Worm (Caenorhabditis elegans) whole organism, late embryonic: ENCODE data around the gene sphk-1.
A peak's percentile ranks its signal among the peaks of the same experiment; 100 is the strongest.

ENCODE experiments used
- ceh-34 ChIP-seq: sonication (generic microtip); optimal IDR thresholded peaks from 2 replicates; lab custom pipeline; 2016; ENCODE audit warnings: mild to moderate bottlenecking, missing genetic modification characterization, missing compliant biosample characterization
- lim-6 ChIP-seq: sonication (generic microtip); optimal IDR thresholded peaks from 2 replicates; lab custom pipeline; 2016; ENCODE audit warnings: missing genetic modification characterization, missing compliant biosample characterization
- pha-4 ChIP-seq: fragments of 150-350 bp; optimal IDR thresholded peaks from 2 replicates; lab custom pipeline; 2018; ENCODE audit warnings: missing biosample characterization, missing genetic modification reagents, missing genetic modification characterization
- pqm-1 ChIP-seq: sonication (generic microtip); optimal IDR thresholded peaks from 2 replicates; lab custom pipeline; 2016; ENCODE audit warnings: missing genetic modification characterization, missing compliant biosample characterization
- pros-1 ChIP-seq: fragments of 150-350 bp; optimal IDR thresholded peaks from 2 replicates; lab custom pipeline; 2014; ENCODE audit warnings: missing biosample characterization, missing genetic modification reagents, missing genetic modification characterization
- rnt-1 ChIP-seq: sonication (generic microtip); optimal IDR thresholded peaks from 2 replicates; lab custom pipeline; 2016; ENCODE audit warnings: missing genetic modification characterization, missing compliant biosample characterization
- sox-4 ChIP-seq: sonication (generic microtip); optimal IDR thresholded peaks from 2 replicates; lab custom pipeline; 2017; ENCODE audit warnings: mild to moderate bottlenecking, missing genetic modification characterization, inconsistent platforms, missing compliant biosample characterization
- tbx-2 ChIP-seq: sonication (generic microtip); optimal IDR thresholded peaks from 2 replicates; lab custom pipeline; 2016; ENCODE audit warnings: missing genetic modification characterization, missing compliant biosample characterization
- unc-42 ChIP-seq: sonication (generic microtip); optimal IDR thresholded peaks from 2 replicates; lab custom pipeline; 2016; ENCODE audit warnings: missing genotype, missing genetic modification characterization, missing compliant biosample characterization
- ztf-16 ChIP-seq: sonication (generic microtip); optimal IDR thresholded peaks from 2 replicates; lab custom pipeline; 2017; ENCODE audit warnings: missing genetic modification characterization, missing compliant biosample characterization

DNA sequence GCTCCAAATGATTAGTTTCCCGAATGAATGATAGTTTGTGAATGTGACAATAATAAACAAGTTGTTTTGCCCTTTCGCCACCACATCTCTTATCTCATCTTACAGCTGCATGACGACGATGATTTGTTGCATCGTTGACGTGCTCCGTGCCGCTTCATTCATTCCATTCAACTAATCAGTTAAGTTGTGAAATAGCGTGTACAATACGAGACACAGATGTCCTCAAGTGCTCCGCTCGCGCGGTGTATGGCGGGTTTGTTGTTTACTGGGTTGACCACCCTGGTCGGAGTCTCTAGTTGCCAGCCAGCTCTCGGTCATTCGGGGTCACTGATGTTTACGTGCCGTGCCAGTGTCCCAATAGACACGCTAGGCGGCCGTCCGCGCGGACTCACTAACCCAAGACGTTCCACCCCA lies 46.5 kb upstream of the sphk-1 start:
- TF ChIP-seq rnt-1 (tag; lab: Kevin White, UChicago): peak; percentile 14
- no peak for TF ChIP-seq sox-4 (tag; lab: Kevin White, UChicago)
- peak; percentile 52 for TF ChIP-seq tbx-2
- no peak for TF ChIP-seq pha-4 (tag; lab: Kevin White, UChicago)
- TF ChIP-seq pqm-1 (tag; lab: Kevin White, UChicago): no peak
- no peak for TF ChIP-seq lim-6 (tag; lab: Kevin White, UChicago)
- TF ChIP-seq ztf-16 (tag; lab: Kevin White, UChicago): no peak
- peak; percentile 60 for TF ChIP-seq unc-42
- no peak for TF ChIP-seq pros-1 (tag; lab: Kevin White, UChicago)
- peak; percentile 68 for TF ChIP-seq ceh-34
